Worm (Caenorhabditis elegans): ENCODE results near the gene F40A3.2.
A peak's percentile ranks its signal among the peaks of the same experiment; 100 is the strongest.

Gene F40A3.2

DNA sequence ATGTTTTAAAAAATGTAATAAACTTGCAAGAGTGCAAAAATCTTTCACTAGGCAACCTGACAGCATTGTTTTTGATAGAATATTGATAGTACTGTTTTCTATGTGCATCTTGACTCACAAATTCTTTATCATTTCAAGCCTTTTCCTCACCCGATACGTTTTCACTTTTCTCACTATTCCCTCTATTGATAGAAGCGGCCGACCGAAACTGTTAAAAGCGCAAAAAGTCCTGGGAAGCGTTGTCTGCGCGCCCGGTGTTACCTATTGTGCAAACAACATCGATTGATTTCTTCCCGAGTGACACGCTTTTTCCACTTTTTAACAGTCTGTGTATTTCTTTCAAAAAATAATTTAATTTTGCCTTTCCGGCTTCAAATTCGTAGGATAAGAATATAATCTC is 9.3 kb downstream of the F40A3.2 start (continued):
- TF ChIP-seq skn-1 (tag; optimal IDR thresholded peaks at IDR 0.05), result no peak
- TF ChIP-seq lin-29 (GFP tag; IDR thresholded peaks at IDR 0.05), result no peak
- TF ChIP-seq ctbp-1 (GFP tag; IDR thresholded peaks at IDR 0.05), result no peak
- no peak for TF ChIP-seq Y105C5A.15 (GFP tag; IDR thresholded peaks at IDR 0.05)
- no peak for TF ChIP-seq F10B5.3 (tag; optimal IDR thresholded peaks at IDR 0.05)
- TF ChIP-seq zag-1 (tag; optimal IDR thresholded peaks at IDR 0.05), result no peak
- TF ChIP-seq T20F7.1 (GFP tag; optimal IDR thresholded peaks at IDR 0.05), result no peak
- no peak for TF ChIP-seq fos-1 (tag; optimal IDR thresholded peaks at IDR 0.05)

ce11 chrV:7891230-7891629 is 12.5 kb downstream of the F40A3.2 start, which contains the start of gene F40A3.1:
Gene F40A3.1, plus strand, starts transcription at chrV:7891530.
- no peak for TF ChIP-seq F44E2.7 (GFP tag; IDR thresholded peaks at IDR 0.05)
- TF ChIP-seq mxl-2 (GFP tag; conservative IDR thresholded peaks at IDR 0.05), result no peak
- TF ChIP-seq ceh-28 (tag; optimal IDR thresholded peaks at IDR 0.05), result no peak
- peak in 1 of 2 experiments; percentile 32 for TF ChIP-seq unc-62 (GFP tag; optimal IDR thresholded peaks at IDR 0.05 in 1 of 2)
- no peak for TF ChIP-seq unc-62 (tag; optimal IDR thresholded peaks at IDR 0.05)
- no peak for TF ChIP-seq egl-27 (tag; optimal IDR thresholded peaks at IDR 0.05)
- TF ChIP-seq gei-8 (GFP tag; optimal IDR thresholded peaks at IDR 0.05), result no peak
- peak; percentile 29 for TF ChIP-seq aha-1 (tag)
- TF ChIP-seq nhr-237 (tag; optimal IDR thresholded peaks at IDR 0.05), result no peak
- no peak for TF ChIP-seq nhr-6 (tag; optimal IDR thresholded peaks at IDR 0.05)

DNA sequence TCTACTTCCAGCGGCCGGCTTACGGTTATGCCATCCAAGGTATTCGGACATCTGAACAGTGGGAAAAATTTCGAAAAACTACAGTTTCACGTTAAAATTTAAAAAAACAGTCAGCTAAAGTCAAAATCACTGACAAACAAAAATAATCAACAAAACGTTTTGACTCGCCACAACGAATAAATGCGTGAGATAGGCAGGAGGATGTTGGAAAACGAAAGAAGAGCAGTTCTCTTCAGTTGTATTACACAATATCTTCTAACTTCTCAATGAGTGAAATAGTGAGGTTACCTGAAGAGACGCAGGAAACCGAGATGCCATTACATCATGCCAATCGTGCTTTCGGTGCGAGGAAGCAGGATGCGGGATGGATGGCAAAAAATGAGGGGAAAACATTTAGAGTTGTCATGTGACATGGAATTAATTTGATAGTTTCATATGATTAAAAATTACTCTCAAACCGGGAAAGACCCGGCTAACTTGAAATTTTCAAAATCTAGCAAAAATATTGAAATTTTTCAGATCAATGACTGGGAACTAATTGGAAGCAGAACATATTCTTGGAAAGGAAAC is 15.2 kb downstream of the F40A3.2 start, which contains the start of gene F40A3.6:
Gene F40A3.6 (minus strand): TSS at position 51 of the 570 bp plus-strand sequence.
- peak; percentile 47 for TF ChIP-seq nhr-11 (tag; optimal IDR thresholded peaks at IDR 0.05)
- peak in 1 of 2 experiments; percentile 58 for TF ChIP-seq daf-16 (GFP tag; optimal IDR thresholded peaks at IDR 0.05)
- no peak for TF ChIP-seq daf-16 (tag; optimal IDR thresholded peaks at IDR 0.05)
- TF ChIP-seq nhr-6 (tag; optimal IDR thresholded peaks at IDR 0.05), result no peak
- TF ChIP-seq hlh-11 (tag; optimal IDR thresholded peaks at IDR 0.05), result peak; percentile 25
- no peak for TF ChIP-seq nhr-28 (tag; optimal IDR thresholded peaks at IDR 0.05)
- TF ChIP-seq aly-2 (tag; optimal IDR thresholded peaks at IDR 0.05), result no peak
- TF ChIP-seq unc-62 (GFP tag; optimal IDR thresholded peaks at IDR 0.05 in 1 of 2), result peak in 1 of 2 experiments; percentile 44
- no peak for TF ChIP-seq unc-62 (tag; optimal IDR thresholded peaks at IDR 0.05)
- TF ChIP-seq zip-2 (tag; optimal IDR thresholded peaks at IDR 0.05), result no peak
- no peak for TF ChIP-seq ceh-28 (tag; optimal IDR thresholded peaks at IDR 0.05)
- no peak for TF ChIP-seq Y5F2A.4 (GFP tag; optimal IDR thresholded peaks at IDR 0.05)
- TF ChIP-seq hif-1 (tag; optimal IDR thresholded peaks at IDR 0.05), result no peak
- TF ChIP-seq php-3 (GFP tag; IDR thresholded peaks at IDR 0.05), result no peak
- TF ChIP-seq mxl-2 (GFP tag; conservative IDR thresholded peaks at IDR 0.05), result no peak
- no peak for TF ChIP-seq nhr-76 (tag; optimal IDR thresholded peaks at IDR 0.05)
- no peak for TF ChIP-seq zag-1 (tag; optimal IDR thresholded peaks at IDR 0.05)
- TF ChIP-seq unc-130 (GFP tag; optimal IDR thresholded peaks at IDR 0.05), result no peak
- TF ChIP-seq snpc-1.2 (GFP tag; IDR thresholded peaks at IDR 0.05), result no peak

DNA sequence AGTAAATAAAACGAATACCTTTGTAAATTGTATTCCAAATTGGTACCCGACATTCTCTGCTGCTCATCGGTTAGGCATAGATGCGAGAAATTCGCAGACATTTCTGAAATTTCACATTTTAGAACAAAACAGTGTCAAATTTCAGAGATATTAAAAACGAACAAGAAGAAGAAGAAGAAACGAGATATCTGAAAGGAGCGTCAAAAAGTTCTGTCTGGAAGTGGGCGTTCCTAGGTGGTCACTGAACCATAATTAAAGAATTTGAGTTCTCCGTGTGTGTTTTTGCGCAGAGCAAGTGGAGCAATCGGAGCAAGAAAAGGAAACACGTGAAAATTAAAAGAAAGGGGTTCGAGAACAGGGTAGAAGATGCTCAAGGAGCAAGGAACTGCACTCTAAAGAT is 21.0 kb downstream of the F40A3.2 start, which contains the start of gene F40A3.7:
Gene F40A3.7 (minus strand): TSS at position 101 of the 400 bp plus-strand sequence.
- TF ChIP-seq ctbp-1 (GFP tag; IDR thresholded peaks at IDR 0.05), result no peak
- TF ChIP-seq lin-15B (tag; optimal IDR thresholded peaks at IDR 0.05), result no peak
- TF ChIP-seq tra-1 (GFP tag; IDR thresholded peaks at IDR 0.05), result no peak
- TF ChIP-seq dve-1 (tag; optimal IDR thresholded peaks at IDR 0.05; ENCODE audit: insufficient read depth), result no peak
- no peak for TF ChIP-seq Y5F2A.4 (GFP tag; optimal IDR thresholded peaks at IDR 0.05)
- TF ChIP-seq ztf-7 (tag; optimal IDR thresholded peaks at IDR 0.05), result no peak
- TF ChIP-seq saeg-2 (GFP tag; IDR thresholded peaks at IDR 0.05), result no peak
- TF ChIP-seq Y48G9A.11 (GFP tag; IDR thresholded peaks at IDR 0.05), result no peak
